Fruit fly (Drosophila melanogaster) whole organism, prepupa: Measurements from ENCODE around the gene Cyp12a4.

Source experiments
- Blimp-1 ChIP-seq: fragments of 200-800 bp; sonication (Bioruptor generic); optimal IDR thresholded peaks from 3 replicates; lab custom pipeline; 2017; ENCODE audit warnings: missing biosample characterization, missing genetic modification characterization, mild to moderate bottlenecking, moderate library complexity, missing genetic modification reagents
- CG10631 ChIP-seq: fragments of 200-800 bp; sonication (Bioruptor generic); optimal IDR thresholded peaks from 2 replicates; lab custom pipeline; 2016; ENCODE audit warnings: missing biosample characterization, missing genetic modification characterization
- CG10669 ChIP-seq: fragments of 200-800 bp; sonication (Bioruptor generic); optimal IDR thresholded peaks from 3 replicates; lab custom pipeline; 2018; ENCODE audit warnings: missing biosample characterization, mild to moderate bottlenecking, missing genetic modification characterization, moderate library complexity
- CG11762 ChIP-seq: fragments of 200-800 bp; sonication (Bioruptor generic); optimal IDR thresholded peaks from 3 replicates; lab custom pipeline; 2016; ENCODE audit warnings: missing biosample characterization, missing genetic modification characterization; ENCODE audit not compliant: insufficient read depth
- CG11902 ChIP-seq: fragments of 200-800 bp; sonication (Bioruptor generic); optimal IDR thresholded peaks from 3 replicates; lab custom pipeline; 2016; ENCODE audit warnings: missing biosample characterization, missing genetic modification characterization
- CG15336 ChIP-seq: fragments of 200-800 bp; sonication (Bioruptor generic); IDR thresholded peaks from 2 replicates; pipeline ENCODE4 v1.3.6; 2022; ENCODE audit warnings: missing biosample characterization, missing genetic modification characterization
- CG1621 ChIP-seq: fragments of 200-800 bp; sonication (Bioruptor generic); optimal IDR thresholded peaks from 3 replicates; lab custom pipeline; 2018; ENCODE audit warnings: missing biosample characterization, mild to moderate bottlenecking, missing genetic modification characterization
- CG16779 ChIP-seq: fragments of 200-800 bp; sonication (Bioruptor generic); optimal IDR thresholded peaks from 3 replicates; lab custom pipeline; 2017; ENCODE audit warnings: missing biosample characterization, mild to moderate bottlenecking, missing genetic modification characterization
- CG3032 ChIP-seq: fragments of 200-800 bp; optimal IDR thresholded peaks from 2 replicates; lab custom pipeline; 2019; ENCODE audit warnings: missing biosample characterization, mild to moderate bottlenecking, missing genetic modification characterization, moderate library complexity
- CG31627 ChIP-seq: fragments of 200-800 bp; sonication (Bioruptor generic); optimal IDR thresholded peaks from 3 replicates; lab custom pipeline; 2016; ENCODE audit warnings: missing biosample characterization, missing genetic modification characterization
- CG32006 ChIP-seq: fragments of 200-800 bp; sonication (Bioruptor generic); optimal IDR thresholded peaks from 3 replicates; lab custom pipeline; 2017; ENCODE audit warnings: missing biosample characterization, mild to moderate bottlenecking, missing genetic modification characterization
- CG34406 ChIP-seq: fragments of 200-800 bp; sonication (Bioruptor generic); optimal IDR thresholded peaks from 3 replicates; lab custom pipeline; 2016; ENCODE audit warnings: missing biosample characterization, missing genetic modification characterization
- CG3919 ChIP-seq: fragments of 200-800 bp; sonication (Bioruptor generic); optimal IDR thresholded peaks from 3 replicates; lab custom pipeline; 2016; ENCODE audit warnings: missing biosample characterization, missing genetic modification characterization
- CG4318 ChIP-seq: fragments of 200-800 bp; sonication (Bioruptor generic); optimal IDR thresholded peaks from 3 replicates; lab custom pipeline; 2017; ENCODE audit warnings: missing biosample characterization, mild to moderate bottlenecking, missing genetic modification characterization
- CG6163 ChIP-seq: fragments of 200-800 bp; sonication (Bioruptor generic); IDR thresholded peaks from 3 replicates; pipeline ENCODE4 v1.3.6; 2022; ENCODE audit warnings: missing biosample characterization, missing genetic modification characterization
- CG6276 ChIP-seq: fragments of 200-800 bp; sonication (Bioruptor generic); optimal IDR thresholded peaks from 2 replicates; lab custom pipeline; 2017; ENCODE audit warnings: missing biosample characterization, mild to moderate bottlenecking, missing genetic modification characterization
- CG6808 ChIP-seq: fragments of 200-800 bp; sonication (Bioruptor generic); optimal IDR thresholded peaks from 3 replicates; lab custom pipeline; 2017; ENCODE audit warnings: missing biosample characterization, missing genetic modification characterization, mild to moderate bottlenecking, moderate library complexity, missing genetic modification reagents
- CG6854 ChIP-seq: fragments of 200-800 bp; sonication (Bioruptor generic); optimal IDR thresholded peaks from 2 replicates; lab custom pipeline; 2017; ENCODE audit warnings: missing biosample characterization, mild to moderate bottlenecking, missing genetic modification characterization
- CG8119 ChIP-seq: fragments of 200-800 bp; sonication (Bioruptor generic); IDR thresholded peaks from 3 replicates; pipeline ENCODE4 v1.3.6; 2022; ENCODE audit warnings: missing biosample characterization, missing genetic modification characterization
- CG8319 ChIP-seq: fragments of 200-800 bp; sonication (Bioruptor generic); optimal IDR thresholded peaks from 3 replicates; lab custom pipeline; 2016; ENCODE audit warnings: missing biosample characterization, missing genetic modification characterization
- CG9139 ChIP-seq: fragments of 200-800 bp; sonication (Bioruptor generic); optimal IDR thresholded peaks from 3 replicates; lab custom pipeline; 2017; ENCODE audit warnings: missing biosample characterization, mild to moderate bottlenecking, missing genetic modification characterization
- Eip75B ChIP-seq: fragments of 200-800 bp; sonication (Bioruptor generic); optimal IDR thresholded peaks from 3 replicates; lab custom pipeline; 2016; ENCODE audit warnings: missing biosample characterization, missing genetic modification characterization
- Ets96B ChIP-seq: fragments of 200-800 bp; optimal IDR thresholded peaks from 2 replicates; lab custom pipeline; 2019; ENCODE audit warnings: missing biosample characterization, mild to moderate bottlenecking, missing genetic modification characterization, moderate library complexity
- Gug ChIP-seq: fragments of 200-800 bp; sonication (Bioruptor generic); IDR thresholded peaks from 2 replicates; pipeline ENCODE4 v1.3.6; 2022; ENCODE audit warnings: missing biosample characterization, missing genetic modification characterization
- Hr38 ChIP-seq: sonication (Bioruptor generic); optimal IDR thresholded peaks from 2 replicates; lab custom pipeline; 2016; ENCODE audit warnings: missing biosample characterization, missing genetic modification characterization
- Hr39 ChIP-seq: fragments of 200-800 bp; sonication (Bioruptor generic); optimal IDR thresholded peaks from 2 replicates; lab custom pipeline; 2016; ENCODE audit warnings: missing biosample characterization, missing genetic modification characterization
- Hr4 ChIP-seq: fragments of 200-800 bp; sonication (Bioruptor generic); optimal IDR thresholded peaks from 3 replicates; lab custom pipeline; 2016; ENCODE audit warnings: missing biosample characterization, missing genetic modification characterization
- Lpt ChIP-seq: fragments of 200-800 bp; sonication (Bioruptor generic); optimal IDR thresholded peaks from 3 replicates; lab custom pipeline; 2016; ENCODE audit warnings: missing biosample characterization, missing genetic modification characterization
- Met ChIP-seq: fragments of 200-800 bp; sonication (Bioruptor generic); optimal IDR thresholded peaks from 3 replicates; lab custom pipeline; 2016; ENCODE audit warnings: missing biosample characterization, missing genetic modification characterization
- OdsH ChIP-seq: fragments of 200-800 bp; sonication (Bioruptor generic); optimal IDR thresholded peaks from 3 replicates; lab custom pipeline; 2016; ENCODE audit warnings: missing biosample characterization, missing genetic modification characterization
- Smox ChIP-seq: fragments of 200-800 bp; sonication (Bioruptor generic); optimal IDR thresholded peaks from 3 replicates; lab custom pipeline; 2016; ENCODE audit warnings: missing biosample characterization, missing genetic modification characterization
- Sox14 ChIP-seq: fragments of 200-800 bp; sonication (Bioruptor generic); optimal IDR thresholded peaks from 3 replicates; lab custom pipeline; 2016; ENCODE audit warnings: missing biosample characterization, missing genetic modification characterization
- Sox15 ChIP-seq: fragments of 200-800 bp; sonication (Bioruptor generic); optimal IDR thresholded peaks from 3 replicates; lab custom pipeline; 2016; ENCODE audit warnings: missing biosample characterization, missing genetic modification characterization
- achi ChIP-seq: fragments of 200-800 bp; sonication (Bioruptor generic); optimal IDR thresholded peaks from 3 replicates; lab custom pipeline; 2016; ENCODE audit warnings: missing biosample characterization, missing genetic modification characterization
- acj6 ChIP-seq: fragments of 200-800 bp; sonication (Bioruptor generic); optimal IDR thresholded peaks from 3 replicates; lab custom pipeline; 2016; ENCODE audit warnings: missing biosample characterization, missing genetic modification characterization
- cyc ChIP-seq: fragments of 200-800 bp; sonication (Bioruptor generic); optimal IDR thresholded peaks from 3 replicates; lab custom pipeline; 2016; ENCODE audit warnings: missing biosample characterization, missing genetic modification characterization
- dac ChIP-seq: fragments of 200-800 bp; sonication (Bioruptor generic); optimal IDR thresholded peaks from 2 replicates; lab custom pipeline; 2017; ENCODE audit warnings: missing biosample characterization, mild to moderate bottlenecking, missing genetic modification characterization
- dsx ChIP-seq: fragments of 200-800 bp; optimal IDR thresholded peaks from 3 replicates; lab custom pipeline; 2019; ENCODE audit warnings: missing biosample characterization, mild to moderate bottlenecking, missing genetic modification characterization, moderate library complexity; ENCODE audit not compliant: poor library complexity, severe bottlenecking
- eg ChIP-seq: fragments of 200-800 bp; sonication (Bioruptor generic); IDR thresholded peaks from 3 replicates; pipeline ENCODE4 v1.3.6; 2022; ENCODE audit warnings: missing biosample characterization, missing genetic modification characterization
- esn ChIP-seq: fragments of 200-800 bp; sonication (Bioruptor generic); optimal IDR thresholded peaks from 2 replicates; lab custom pipeline; 2016; ENCODE audit warnings: missing biosample characterization, mild to moderate bottlenecking, missing genetic modification characterization, moderate library complexity
- fd59A ChIP-seq: fragments of 200-800 bp; sonication (Bioruptor generic); optimal IDR thresholded peaks from 2 replicates; lab custom pipeline; 2017; ENCODE audit warnings: missing biosample characterization, mild to moderate bottlenecking, missing genetic modification characterization, missing genetic modification reagents
- fd85E ChIP-seq: fragments of 200-800 bp; sonication (Bioruptor generic); optimal IDR thresholded peaks from 3 replicates; lab custom pipeline; 2016; ENCODE audit warnings: missing biosample characterization, missing genetic modification characterization
- fkh ChIP-seq: fragments of 200-800 bp; sonication (Bioruptor generic); optimal IDR thresholded peaks from 3 replicates; lab custom pipeline; 2017; ENCODE audit warnings: missing biosample characterization, mild to moderate bottlenecking, missing genetic modification characterization, moderate library complexity
- lz ChIP-seq: fragments of 200-800 bp; sonication (Bioruptor generic); optimal IDR thresholded peaks from 3 replicates; lab custom pipeline; 2016; ENCODE audit warnings: missing biosample characterization, missing genetic modification characterization
- pdm3 ChIP-seq: fragments of 200-800 bp; sonication (Bioruptor generic); optimal IDR thresholded peaks from 3 replicates; lab custom pipeline; 2016; ENCODE audit warnings: missing biosample characterization, missing genetic modification characterization
- salr ChIP-seq, 2 experiments: fragments of 200-800 bp; sonication (Bioruptor generic); optimal IDR thresholded peaks; 3 replicates each; lab custom pipeline; 2016 to 2018; ENCODE audit warnings: missing biosample characterization in 2 of 2, missing genetic modification characterization in 2 of 2, mild to moderate bottlenecking in 1 of 2
- ss ChIP-seq, 2 experiments: fragments of 200-800 bp; sonication (Bioruptor generic); optimal IDR thresholded peaks; 2 replicates in 1 of 2; 3 replicates in 1 of 2; lab custom pipeline; 2017 to 2018; ENCODE audit warnings: mild to moderate bottlenecking in 2 of 2, missing biosample characterization in 2 of 2, missing genetic modification characterization in 2 of 2, moderate library complexity in 1 of 2
- svp ChIP-seq: fragments of 200-800 bp; sonication (Bioruptor generic); peaks from one replicate; lab custom pipeline; 2016; ENCODE audit warnings: missing biosample characterization, missing genetic modification characterization
- topi ChIP-seq: fragments of 200-800 bp; sonication (Bioruptor generic); optimal IDR thresholded peaks from 3 replicates; lab custom pipeline; 2016; ENCODE audit warnings: missing biosample characterization, missing genetic modification characterization
- vri ChIP-seq: fragments of 200-800 bp; sonication (Bioruptor generic); optimal IDR thresholded peaks from 3 replicates; lab custom pipeline; 2016; ENCODE audit warnings: missing biosample characterization, mild to moderate bottlenecking, missing genetic modification characterization

The Cyp12a4 gene

DNA sequence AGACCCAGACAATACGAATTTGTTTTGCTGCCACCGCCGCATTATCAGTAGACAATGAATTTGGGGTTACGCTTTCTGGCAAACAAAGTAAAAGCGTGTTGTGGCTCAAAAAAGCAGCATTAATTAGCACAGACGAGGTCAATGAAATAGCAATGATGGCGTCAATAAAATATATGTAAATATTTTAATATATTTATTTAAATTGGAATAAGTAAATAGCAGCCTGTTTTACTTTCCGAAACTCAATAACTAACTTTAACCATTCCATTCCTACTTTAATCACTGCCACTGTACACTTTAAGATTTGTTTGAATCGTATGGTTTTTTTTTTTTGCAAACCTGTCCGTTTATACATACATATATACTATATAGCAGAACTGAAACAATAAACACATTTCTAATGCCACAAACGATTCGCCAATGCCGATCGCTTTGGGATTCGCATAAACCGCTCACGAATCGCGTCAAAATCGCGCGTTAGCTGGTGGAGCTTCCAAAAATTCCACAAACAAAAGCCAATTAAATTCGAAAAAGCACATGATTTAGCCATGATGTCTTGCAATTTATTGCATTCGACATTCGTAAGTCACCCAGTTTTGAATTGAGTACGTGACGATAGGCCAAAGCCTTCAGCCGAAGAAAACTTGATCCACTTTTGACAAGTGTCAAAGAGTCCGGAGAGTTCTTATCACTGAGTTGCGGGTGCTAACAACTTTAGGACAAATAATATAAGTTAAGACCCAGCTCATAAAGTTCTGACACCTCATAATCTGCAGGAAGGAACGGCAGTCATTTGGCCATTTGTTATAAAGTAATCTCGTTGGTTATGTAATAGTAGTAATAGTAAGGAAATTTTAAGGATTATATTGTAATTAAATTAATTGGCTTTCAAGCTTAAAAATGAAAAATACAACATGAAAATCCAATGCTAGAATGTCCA is 17.2 kb downstream of the Cyp12a4 start:
- no peak for TF ChIP-seq vri (GFP tag; lab: Kevin White, UChicago)
- no peak for TF ChIP-seq CG9139
- TF ChIP-seq Gug (GFP tag; lab: Robert Waterston, UW), result no peak
- peak; percentile 30 for TF ChIP-seq CG32006 (GFP tag; lab: Kevin White, UChicago)
- peak; percentile 70 for TF ChIP-seq eg (GFP tag; lab: Robert Waterston, UW)
- TF ChIP-seq CG15336 (GFP tag; lab: Robert Waterston, UW), result peak; percentile 52
- TF ChIP-seq CG6276 (GFP tag; lab: Kevin White, UChicago), result no peak
- peak; percentile 7 for TF ChIP-seq Smox (GFP tag; lab: Kevin White, UChicago)
- TF ChIP-seq lz (GFP tag; lab: Kevin White, UChicago), result no peak
- no peak for TF ChIP-seq CG31627 (GFP tag; lab: Kevin White, UChicago)
- TF ChIP-seq CG10631 (GFP tag; lab: Kevin White, UChicago), result peak; percentile 16
- TF ChIP-seq CG8319 (GFP tag; lab: Kevin White, UChicago), result no peak
- TF ChIP-seq OdsH, result peak; percentile 14
- TF ChIP-seq CG16779, result no peak
- no peak for TF ChIP-seq dac (GFP tag; lab: Kevin White, UChicago)
- peak; percentile 8 for TF ChIP-seq Met (GFP tag; lab: Kevin White, UChicago)
- no peak for TF ChIP-seq esn (GFP tag; lab: Kevin White, UChicago)
- no peak for TF ChIP-seq Hr4 (GFP tag; lab: Kevin White, UChicago)
- no peak for TF ChIP-seq CG3919 (GFP tag; lab: Kevin White, UChicago)
- TF ChIP-seq CG11902, result no peak
- TF ChIP-seq fd59A, result no peak
- no peak for TF ChIP-seq Hr39 (GFP tag; lab: Kevin White, UChicago)
- TF ChIP-seq pdm3 (GFP tag; lab: Kevin White, UChicago), result no peak
- TF ChIP-seq CG6808 (GFP tag; lab: Kevin White, UChicago), result no peak
- no peak for TF ChIP-seq topi (GFP tag; lab: Kevin White, UChicago)
- no peak for TF ChIP-seq acj6 (GFP tag; lab: Kevin White, UChicago)
- TF ChIP-seq CG3032 (tag; lab: Kevin White, UChicago), result no peak
- TF ChIP-seq Eip75B, result no peak
- TF ChIP-seq Sox15 (GFP tag; lab: Kevin White, UChicago), result no peak
- no peak for TF ChIP-seq CG6854
- no peak for TF ChIP-seq CG4318
- TF ChIP-seq achi (GFP tag; lab: Kevin White, UChicago), result peak; percentile 34
- no peak for TF ChIP-seq CG34406 (GFP tag; lab: Kevin White, UChicago)
- peak; percentile 82 for TF ChIP-seq svp
- no peak for TF ChIP-seq Lpt
- peak; percentile 15 for TF ChIP-seq fkh (GFP tag; lab: Kevin White, UChicago)
- no peak for TF ChIP-seq ss (GFP tag; optimal IDR thresholded peaks at IDR 0.05; lab: Kevin White, UChicago)
- TF ChIP-seq Ets96B (tag; lab: Kevin White, UChicago), result no peak
- TF ChIP-seq CG8119 (GFP tag; lab: Robert Waterston, UW), result peak; percentile 44; the same call in 2 of the 3 replicates
- no peak for TF ChIP-seq cyc (GFP tag; lab: Kevin White, UChicago)
- no peak for TF ChIP-seq Blimp-1
- TF ChIP-seq fd85E (GFP tag; lab: Kevin White, UChicago), result no peak
- TF ChIP-seq CG11762, result no peak
- peak; percentile 45; the same call in 1 of the 3 replicates for TF ChIP-seq CG6163 (GFP tag; lab: Robert Waterston, UW)
- TF ChIP-seq Hr38 (GFP tag; lab: Kevin White, UChicago), result no peak
- TF ChIP-seq Sox14 (GFP tag; lab: Kevin White, UChicago), result no peak
- no peak for TF ChIP-seq dsx (GFP tag; lab: Kevin White, UChicago)
- no peak for TF ChIP-seq salr (GFP tag; optimal IDR thresholded peaks at IDR 0.05; lab: Kevin White, UChicago)
- TF ChIP-seq CG1621 (tag; lab: Kevin White, UChicago), result no peak
- no peak for TF ChIP-seq CG10669 (GFP tag; lab: Kevin White, UChicago)
